Fruit fly (Drosophila melanogaster) whole organism, embryonic: Measurements from ENCODE around the gene spn-F.

Source experiments
- Bgb ChIP-seq: fragments of 200-800 bp; sonication (Bioruptor generic); IDR thresholded peaks from 2 replicates; pipeline ENCODE4 v1.3.6; 2022; ENCODE audit warnings: missing biosample characterization, missing genetic modification characterization; ENCODE audit not compliant: partially characterized antibody
- CG11247 ChIP-seq: fragments of 200-800 bp; sonication (Bioruptor generic); IDR thresholded peaks from 2 replicates; pipeline ENCODE4 v1.3.6; 2022; ENCODE audit warnings: missing biosample characterization, missing genetic modification characterization
- CG13123 ChIP-seq: fragments of 200-800 bp; sonication (Bioruptor generic); optimal IDR thresholded peaks from 2 replicates; lab custom pipeline; 2016; ENCODE audit warnings: missing biosample characterization, missing genetic modification characterization
- CG13424 ChIP-seq: fragments of 200-800 bp; sonication (Bioruptor generic); optimal IDR thresholded peaks from 2 replicates; lab custom pipeline; 2019; ENCODE audit warnings: missing biosample characterization, mild to moderate bottlenecking, missing genetic modification characterization, moderate library complexity
- CG2120 ChIP-seq: fragments of 200-800 bp; sonication (Bioruptor generic); optimal IDR thresholded peaks from 3 replicates; lab custom pipeline; 2016; ENCODE audit warnings: missing biosample characterization, missing genetic modification characterization
- CG2712 ChIP-seq: fragments of 200-800 bp; optimal IDR thresholded peaks from 3 replicates; lab custom pipeline; 2019; ENCODE audit warnings: missing biosample characterization, mild to moderate bottlenecking, missing genetic modification characterization, moderate library complexity
- CG31388 ChIP-seq: fragments of 200-800 bp; sonication (Bioruptor generic); optimal IDR thresholded peaks from 2 replicates; lab custom pipeline; 2016; ENCODE audit warnings: missing biosample characterization, missing genetic modification characterization
- CG3847 ChIP-seq: fragments of 200-800 bp; sonication (Bioruptor generic); IDR thresholded peaks from 2 replicates; pipeline ENCODE4 v1.3.6; 2022; ENCODE audit warnings: missing biosample characterization, missing genetic modification characterization
- CG4404 ChIP-seq: fragments of 200-800 bp; sonication (Bioruptor generic); IDR thresholded peaks from 2 replicates; pipeline ENCODE4 v1.3.6; 2022; ENCODE audit warnings: missing biosample characterization, missing genetic modification characterization
- CG4707 ChIP-seq: fragments of 200-800 bp; sonication (Bioruptor generic); optimal IDR thresholded peaks from 2 replicates; lab custom pipeline; 2018; ENCODE audit warnings: missing biosample characterization, mild to moderate bottlenecking, missing genetic modification characterization, moderate library complexity
- CG5180 ChIP-seq: fragments of 200-800 bp; sonication (Bioruptor generic); optimal IDR thresholded peaks from 3 replicates; lab custom pipeline; 2017; ENCODE audit warnings: missing biosample characterization, missing genetic modification characterization, mild to moderate bottlenecking, moderate library complexity, missing genetic modification reagents
- CG5245 ChIP-seq: fragments of 200-800 bp; sonication (Bioruptor generic); optimal IDR thresholded peaks from 3 replicates; lab custom pipeline; 2016; ENCODE audit warnings: missing biosample characterization, missing genetic modification characterization
- CG6272 ChIP-seq: fragments of 200-800 bp; sonication (Bioruptor generic); IDR thresholded peaks from 2 replicates; pipeline ENCODE4 v1.3.6; 2022; ENCODE audit warnings: missing biosample characterization, missing genetic modification characterization
- CG7963 ChIP-seq: fragments of 200-800 bp; sonication (Bioruptor generic); IDR thresholded peaks from 3 replicates; pipeline ENCODE4 v1.3.6; 2022; ENCODE audit warnings: missing biosample characterization, missing genetic modification characterization; ENCODE audit not compliant: partially characterized antibody
- CG8359 ChIP-seq: fragments of 200-800 bp; sonication (Bioruptor generic); optimal IDR thresholded peaks from 2 replicates; lab custom pipeline; 2017; ENCODE audit warnings: missing biosample characterization, mild to moderate bottlenecking, missing genetic modification characterization, borderline replicate concordance
- CG8944 ChIP-seq: fragments of 200-800 bp; sonication (Bioruptor generic); optimal IDR thresholded peaks from 3 replicates; lab custom pipeline; 2016; ENCODE audit warnings: missing biosample characterization, missing genetic modification characterization
- Drgx ChIP-seq: fragments of 200-800 bp; sonication (Bioruptor generic); IDR thresholded peaks from 2 replicates; pipeline ENCODE4 v1.3.6; 2022; ENCODE audit warnings: missing biosample characterization, missing genetic modification characterization
- HLH54F ChIP-seq: fragments of 200-800 bp; sonication (Bioruptor generic); optimal IDR thresholded peaks from 3 replicates; lab custom pipeline; 2016; ENCODE audit warnings: missing biosample characterization, missing genetic modification characterization
- Hmx ChIP-seq: fragments of 200-800 bp; sonication (Bioruptor generic); optimal IDR thresholded peaks from 2 replicates; lab custom pipeline; 2016; ENCODE audit warnings: missing biosample characterization, missing genetic modification characterization
- Max ChIP-seq: fragments of 200-800 bp; sonication (Bioruptor generic); optimal IDR thresholded peaks from 2 replicates; lab custom pipeline; 2016; ENCODE audit warnings: missing biosample characterization, mild to moderate bottlenecking, missing genetic modification characterization
- Oli ChIP-seq: fragments of 200-800 bp; sonication (Bioruptor generic); optimal IDR thresholded peaks from 2 replicates; lab custom pipeline; 2018; ENCODE audit warnings: missing biosample characterization, mild to moderate bottlenecking, missing genetic modification characterization, moderate library complexity
- Pdp1 ChIP-seq, 2 experiments: fragments of 200-800 bp; sonication (Bioruptor generic); optimal IDR thresholded peaks; 3 replicates each; lab custom pipeline; 2016; ENCODE audit warnings: missing biosample characterization in 2 of 2, missing genetic modification characterization in 2 of 2, mild to moderate bottlenecking in 1 of 2, moderate library complexity in 1 of 2
- Ptx1 ChIP-seq: fragments of 200-800 bp; sonication (Bioruptor generic); IDR thresholded peaks from 2 replicates; pipeline ENCODE4 v1.3.6; 2022; ENCODE audit warnings: missing biosample characterization, missing genetic modification characterization
- Ravus ChIP-seq: fragments of 200-800 bp; sonication (Bioruptor generic); IDR thresholded peaks from 2 replicates; pipeline ENCODE4 v1.3.6; 2022; ENCODE audit warnings: missing biosample characterization, missing genetic modification characterization
- Rx ChIP-seq: fragments of 200-800 bp; sonication (Bioruptor generic); IDR thresholded peaks from 2 replicates; pipeline ENCODE4 v1.3.6; 2022; ENCODE audit warnings: missing biosample characterization, missing genetic modification characterization
- Sry-δ ChIP-seq: fragments of 200-800 bp; sonication (Bioruptor generic); optimal IDR thresholded peaks from 2 replicates; lab custom pipeline; 2016; ENCODE audit warnings: missing biosample characterization, missing genetic modification characterization
- TFAM ChIP-seq: fragments of 200-800 bp; sonication (Bioruptor generic); optimal IDR thresholded peaks from 2 replicates; lab custom pipeline; 2017; ENCODE audit warnings: missing biosample characterization, missing genetic modification characterization, inconsistent platforms
- Tbp ChIP-seq: fragments of >200 bp; optimal IDR thresholded peaks from 2 replicates; lab custom pipeline; 2018; ENCODE audit warnings: missing biosample characterization, missing genetic modification characterization
- YL-1 ChIP-seq: fragments of 200-800 bp; sonication (Bioruptor generic); optimal IDR thresholded peaks from 3 replicates; lab custom pipeline; 2017; ENCODE audit warnings: missing biosample characterization, mild to moderate bottlenecking, missing genetic modification characterization
- aop ChIP-seq: fragments of 200-800 bp; sonication (Bioruptor generic); IDR thresholded peaks from 2 replicates; pipeline ENCODE4 v1.3.6; 2022; ENCODE audit warnings: missing biosample characterization, missing genetic modification characterization
- az2 ChIP-seq: fragments of 200-800 bp; sonication (Bioruptor generic); optimal IDR thresholded peaks from 3 replicates; lab custom pipeline; 2016; ENCODE audit warnings: missing biosample characterization, missing genetic modification characterization
- bab2 ChIP-seq: fragments of 200-800 bp; sonication (Bioruptor generic); optimal IDR thresholded peaks from 2 replicates; lab custom pipeline; 2016; ENCODE audit warnings: missing biosample characterization, missing genetic modification characterization
- cas ChIP-seq: fragments of 200-800 bp; sonication (Bioruptor generic); IDR thresholded peaks from 2 replicates; pipeline ENCODE4 v1.3.6; 2022; ENCODE audit warnings: missing biosample characterization, missing genetic modification characterization
- caup ChIP-seq: fragments of 200-800 bp; sonication (Bioruptor generic); optimal IDR thresholded peaks from 3 replicates; lab custom pipeline; 2017; ENCODE audit warnings: missing biosample characterization, mild to moderate bottlenecking, missing genetic modification characterization, moderate library complexity; ENCODE audit not compliant: severe bottlenecking
- crol ChIP-seq: fragments of 200-800 bp; sonication (Bioruptor generic); IDR thresholded peaks from 2 replicates; pipeline ENCODE4 v1.3.6; 2022; ENCODE audit warnings: missing biosample characterization, missing genetic modification characterization
- fd64A ChIP-seq: fragments of 200-800 bp; sonication (Bioruptor generic); optimal IDR thresholded peaks from 3 replicates; lab custom pipeline; 2018; ENCODE audit warnings: missing biosample characterization, mild to moderate bottlenecking, missing genetic modification characterization
- grn ChIP-seq: fragments of 200-800 bp; sonication (Bioruptor generic); optimal IDR thresholded peaks from 3 replicates; lab custom pipeline; 2017; ENCODE audit warnings: missing biosample characterization, missing genetic modification characterization
- ham ChIP-seq: fragments of 200-800 bp; sonication (Bioruptor generic); IDR thresholded peaks from 2 replicates; pipeline ENCODE4 v1.3.6; 2022; ENCODE audit warnings: missing biosample characterization, missing genetic modification characterization
- hbn ChIP-seq: fragments of 200-800 bp; sonication (Bioruptor generic); IDR thresholded peaks from 2 replicates; pipeline ENCODE4 v1.3.6; 2022; ENCODE audit warnings: missing biosample characterization, missing genetic modification characterization; ENCODE audit not compliant: partially characterized antibody
- her ChIP-seq: fragments of 200-800 bp; sonication (Bioruptor generic); optimal IDR thresholded peaks from 2 replicates; lab custom pipeline; 2016; ENCODE audit warnings: missing biosample characterization, missing genetic modification characterization
- lab ChIP-seq: fragments of 200-800 bp; sonication (Bioruptor generic); optimal IDR thresholded peaks from 3 replicates; lab custom pipeline; 2017; ENCODE audit warnings: missing biosample characterization, missing genetic modification characterization, mild to moderate bottlenecking, moderate library complexity, missing genetic modification reagents
- lbe ChIP-seq: fragments of 200-800 bp; sonication (Bioruptor generic); optimal IDR thresholded peaks from 2 replicates; lab custom pipeline; 2016; ENCODE audit warnings: missing biosample characterization, mild to moderate bottlenecking, missing genetic modification characterization
- lov ChIP-seq, 2 experiments: fragments of 200-800 bp in 1 of 2; fragments of >200 bp in 1 of 2; sonication (Bioruptor generic) in 1 of 2; IDR thresholded peaks in 1 of 2; optimal IDR thresholded peaks in 1 of 2; 2 replicates in 1 of 2; 3 replicates in 1 of 2; pipeline versions ENCODE4 v1.3.6 to Lab custom; 2017 to 2022; ENCODE audit warnings: missing biosample characterization in 1 of 2, missing genetic modification characterization in 1 of 2
- maf-S ChIP-seq: fragments of 200-800 bp; sonication (Bioruptor generic); optimal IDR thresholded peaks from 2 replicates; lab custom pipeline; 2016; ENCODE audit warnings: missing biosample characterization, missing genetic modification characterization
- mirr ChIP-seq: fragments of 200-800 bp; sonication (Bioruptor generic); optimal IDR thresholded peaks from 3 replicates; lab custom pipeline; 2018; ENCODE audit warnings: missing biosample characterization, mild to moderate bottlenecking, missing genetic modification characterization
- org-1 ChIP-seq: fragments of 200-800 bp; sonication (Bioruptor generic); optimal IDR thresholded peaks from 2 replicates; lab custom pipeline; 2017; ENCODE audit warnings: missing biosample characterization, missing genetic modification characterization
- peb ChIP-seq: fragments of 200-800 bp; sonication (Bioruptor generic); IDR thresholded peaks from 2 replicates; pipeline ENCODE4 v1.3.6; 2022; ENCODE audit warnings: missing biosample characterization, missing genetic modification characterization
- salm ChIP-seq: fragments of 200-800 bp; sonication (Bioruptor generic); optimal IDR thresholded peaks from 2 replicates; lab custom pipeline; 2018; ENCODE audit warnings: missing biosample characterization, mild to moderate bottlenecking, missing genetic modification characterization
- tgo ChIP-seq: fragments of 200-800 bp; sonication (Bioruptor generic); IDR thresholded peaks from 3 replicates; pipeline ENCODE4 v1.3.6; 2022; ENCODE audit warnings: missing biosample characterization, missing genetic modification characterization
- tup ChIP-seq: fragments of 200-800 bp; sonication (Bioruptor generic); optimal IDR thresholded peaks from 2 replicates; lab custom pipeline; 2016; ENCODE audit warnings: missing biosample characterization, mild to moderate bottlenecking, missing genetic modification characterization, moderate library complexity
- tx ChIP-seq: fragments of 200-800 bp; sonication (Bioruptor generic); optimal IDR thresholded peaks from 2 replicates; lab custom pipeline; 2016; ENCODE audit warnings: missing biosample characterization, missing genetic modification characterization

The spn-F gene

dm6 chr3R:31215830-31216229 lies 39.1 kb upstream of the spn-F start, which contains the start of gene CG15561 (continued):
- peak; percentile 58 for TF ChIP-seq CG2712 (tag; lab: Kevin White, UChicago)
- TF ChIP-seq CG2120 (GFP tag; lab: Kevin White, UChicago) = no peak
- no peak for TF ChIP-seq lbe (GFP tag; lab: Kevin White, UChicago)
- TF ChIP-seq CG13123 (GFP tag; lab: Kevin White, UChicago) = no peak
- TF ChIP-seq crol = no peak
- no peak for TF ChIP-seq CG31388 (GFP tag; lab: Kevin White, UChicago)
- TF ChIP-seq CG8944 (GFP tag; lab: Kevin White, UChicago) = peak; percentile 0
- no peak for TF ChIP-seq Oli
- TF ChIP-seq aop (GFP tag; lab: Robert Waterston, UW) = no peak
- TF ChIP-seq mirr (GFP tag; lab: Kevin White, UChicago) = peak; percentile 64
- TF ChIP-seq lab (GFP tag; lab: Kevin White, UChicago) = no peak
- no peak for TF ChIP-seq CG4404
- peak; percentile 35 for TF ChIP-seq salm
- no peak for TF ChIP-seq Tbp (GFP tag; lab: Kevin White, UChicago)
- peak; percentile 23 for TF ChIP-seq bab2 (GFP tag; lab: Kevin White, UChicago)
- TF ChIP-seq fd64A (GFP tag; lab: Kevin White, UChicago) = peak; percentile 60
- TF ChIP-seq TFAM = no peak
- TF ChIP-seq CG3847 (GFP tag; lab: Robert Waterston, UW) = no peak
- peak in 1 of 2 experiments; percentile 48 for TF ChIP-seq Pdp1 (GFP tag; optimal IDR thresholded peaks at IDR 0.05; lab: Kevin White, UChicago)
- TF ChIP-seq Ravus (GFP tag; lab: Robert Waterston, UW) = no peak
- no peak for TF ChIP-seq hbn (GFP tag; lab: Robert Waterston, UW)
- no peak for TF ChIP-seq tup (GFP tag; lab: Kevin White, UChicago)
- TF ChIP-seq lov (optimal IDR thresholded peaks at IDR 0.05; lab: Kevin White, UChicago) = no peak
- TF ChIP-seq lov (GFP tag; IDR thresholded peaks at IDR 0.05; lab: Robert Waterston, UW) = no peak
- TF ChIP-seq Drgx = no peak
- no peak for TF ChIP-seq CG6272 (GFP tag; lab: Robert Waterston, UW)
- peak; percentile 43 for TF ChIP-seq her (GFP tag; lab: Kevin White, UChicago)
- peak; percentile 96 for TF ChIP-seq YL-1 (GFP tag; lab: Kevin White, UChicago)
- peak; percentile 57 for TF ChIP-seq CG13424
- TF ChIP-seq org-1 (GFP tag; lab: Kevin White, UChicago) = peak; percentile 7
- no peak for TF ChIP-seq Hmx (GFP tag; lab: Kevin White, UChicago)
- no peak for TF ChIP-seq CG7963 (GFP tag; lab: Robert Waterston, UW)
- peak; percentile 73 for TF ChIP-seq caup (GFP tag; lab: Kevin White, UChicago)
- no peak for TF ChIP-seq CG4707 (GFP tag; lab: Kevin White, UChicago)
- no peak for TF ChIP-seq Rx (GFP tag; lab: Robert Waterston, UW)
- TF ChIP-seq tgo (GFP tag; lab: Robert Waterston, UW) = no peak
- TF ChIP-seq CG5180 (GFP tag; lab: Kevin White, UChicago) = no peak
- TF ChIP-seq CG5245 (GFP tag; lab: Kevin White, UChicago) = peak; percentile 3
- peak; percentile 96 for TF ChIP-seq Sry-δ
- no peak for TF ChIP-seq Ptx1 (GFP tag; lab: Robert Waterston, UW)
- TF ChIP-seq Max (GFP tag; lab: Kevin White, UChicago) = peak; percentile 84
- peak; percentile 60 for TF ChIP-seq maf-S (GFP tag; lab: Kevin White, UChicago)
- no peak for TF ChIP-seq CG11247 (GFP tag; lab: Robert Waterston, UW)
- peak; percentile 46 for TF ChIP-seq HLH54F (GFP tag; lab: Kevin White, UChicago)
- peak; percentile 30 for TF ChIP-seq az2 (GFP tag; lab: Kevin White, UChicago)
- no peak for TF ChIP-seq CG8359 (GFP tag; lab: Kevin White, UChicago)
- TF ChIP-seq tx (GFP tag; lab: Kevin White, UChicago) = peak; percentile 20
- no peak for TF ChIP-seq grn (GFP tag; lab: Kevin White, UChicago)
- no peak for TF ChIP-seq Bgb (GFP tag; lab: Robert Waterston, UW)
- no peak for TF ChIP-seq ham (GFP tag; lab: Robert Waterston, UW)
- no peak for TF ChIP-seq cas (GFP tag; lab: Robert Waterston, UW)
- no peak for TF ChIP-seq peb (GFP tag; lab: Robert Waterston, UW)
